Fruit fly (Drosophila melanogaster) whole organism, pupa: Measurements from ENCODE around the gene CG31493.

Experiments used
- CG10348 ChIP-seq: fragments of 200-800 bp; sonication (Bioruptor generic); IDR thresholded peaks from 2 replicates; pipeline ENCODE4 v1.3.6; 2022; ENCODE audit warnings: missing biosample characterization, missing genetic modification characterization
- CG12605 ChIP-seq: fragments of 200-800 bp; sonication (Bioruptor generic); IDR thresholded peaks from 2 replicates; pipeline ENCODE4 v1.3.6; 2022; ENCODE audit warnings: missing biosample characterization, missing genetic modification characterization
- CG13204 ChIP-seq: fragments of 200-800 bp; sonication (Bioruptor generic); optimal IDR thresholded peaks from 2 replicates; lab custom pipeline; 2018; ENCODE audit warnings: missing biosample characterization, mild to moderate bottlenecking, missing genetic modification characterization, moderate library complexity
- CG14655 ChIP-seq: fragments of 200-800 bp; sonication (Bioruptor generic); optimal IDR thresholded peaks from 3 replicates; lab custom pipeline; 2017; ENCODE audit warnings: mild to moderate bottlenecking, missing biosample characterization, missing genetic modification reagents, missing genetic modification characterization
- CG15710 ChIP-seq: fragments of 200-800 bp; sonication (Bioruptor generic); optimal IDR thresholded peaks from 2 replicates; lab custom pipeline; 2018; ENCODE audit warnings: missing biosample characterization, mild to moderate bottlenecking, missing genetic modification characterization, moderate library complexity
- CG17806 ChIP-seq: fragments of 200-800 bp; sonication (Bioruptor generic); optimal IDR thresholded peaks from 2 replicates; lab custom pipeline; 2018; ENCODE audit warnings: missing biosample characterization, mild to moderate bottlenecking, missing genetic modification characterization, moderate library complexity
- CG32121 ChIP-seq: fragments of 200-800 bp; sonication (Bioruptor generic); IDR thresholded peaks from 2 replicates; pipeline ENCODE4 v1.3.6; 2022; ENCODE audit warnings: missing biosample characterization, missing genetic modification characterization
- CG34367 ChIP-seq: fragments of 200-800 bp; sonication (Bioruptor generic); optimal IDR thresholded peaks from 2 replicates; lab custom pipeline; 2018; ENCODE audit warnings: missing biosample characterization, mild to moderate bottlenecking, missing genetic modification characterization
- CG4496 ChIP-seq: fragments of 200-800 bp; sonication (Bioruptor generic); IDR thresholded peaks from 3 replicates; pipeline ENCODE4 v1.3.6; 2022; ENCODE audit warnings: missing biosample characterization, missing genetic modification characterization
- CG8159 ChIP-seq: fragments of 200-800 bp; sonication (Bioruptor generic); optimal IDR thresholded peaks from 3 replicates; lab custom pipeline; 2018; ENCODE audit warnings: missing biosample characterization, mild to moderate bottlenecking, missing genetic modification characterization, moderate library complexity
- CG8301 ChIP-seq: fragments of 200-800 bp; sonication (Bioruptor generic); optimal IDR thresholded peaks from 2 replicates; lab custom pipeline; 2018; ENCODE audit warnings: missing biosample characterization, mild to moderate bottlenecking, missing genetic modification characterization
- CG9948 ChIP-seq: fragments of 200-800 bp; sonication (Bioruptor generic); optimal IDR thresholded peaks from 2 replicates; lab custom pipeline; 2018; ENCODE audit warnings: missing biosample characterization, mild to moderate bottlenecking, missing genetic modification characterization, moderate library complexity
- D1 ChIP-seq: fragments of 200-800 bp; sonication (Bioruptor generic); optimal IDR thresholded peaks from 2 replicates; lab custom pipeline; 2018; ENCODE audit warnings: missing biosample characterization, mild to moderate bottlenecking, missing genetic modification characterization, moderate library complexity
- EcR ChIP-seq: fragments of 200-800 bp; sonication (Bioruptor generic); optimal IDR thresholded peaks from 3 replicates; lab custom pipeline; 2019; ENCODE audit warnings: missing biosample characterization, missing genetic modification characterization, mild to moderate bottlenecking, moderate library complexity, missing genetic modification reagents
- Ets98B ChIP-seq: fragments of 200-800 bp; sonication (Bioruptor generic); IDR thresholded peaks from 2 replicates; pipeline ENCODE4 v1.3.6; 2022; ENCODE audit warnings: missing biosample characterization, missing genetic modification characterization
- Pif1A ChIP-seq: fragments of 200-800 bp; sonication (Bioruptor generic); optimal IDR thresholded peaks from 3 replicates; lab custom pipeline; 2016; ENCODE audit warnings: missing biosample characterization, missing genetic modification characterization
- Pif1B ChIP-seq: fragments of 200-800 bp; sonication (Bioruptor generic); optimal IDR thresholded peaks from 3 replicates; lab custom pipeline; 2016; ENCODE audit warnings: missing biosample characterization, missing genetic modification characterization
- Snoo ChIP-seq: fragments of 200-800 bp; sonication (Bioruptor generic); optimal IDR thresholded peaks from 3 replicates; lab custom pipeline; 2017; ENCODE audit warnings: missing biosample characterization, mild to moderate bottlenecking, missing genetic modification characterization, inconsistent platforms
- fd96Ca ChIP-seq: fragments of 200-800 bp; sonication (Bioruptor generic); IDR thresholded peaks from 3 replicates; pipeline ENCODE4 v1.3.6; 2022; ENCODE audit warnings: missing biosample characterization, missing genetic modification characterization
- gl ChIP-seq: fragments of 200-800 bp; sonication (Bioruptor generic); optimal IDR thresholded peaks from 2 replicates; lab custom pipeline; 2018; ENCODE audit warnings: missing biosample characterization, mild to moderate bottlenecking, missing genetic modification characterization
- rn ChIP-seq: fragments of 200-800 bp; sonication (Bioruptor generic); IDR thresholded peaks from 2 replicates; pipeline ENCODE4 v1.3.6; 2022; ENCODE audit warnings: missing biosample characterization, missing genetic modification characterization

Gene CG31493

DNA sequence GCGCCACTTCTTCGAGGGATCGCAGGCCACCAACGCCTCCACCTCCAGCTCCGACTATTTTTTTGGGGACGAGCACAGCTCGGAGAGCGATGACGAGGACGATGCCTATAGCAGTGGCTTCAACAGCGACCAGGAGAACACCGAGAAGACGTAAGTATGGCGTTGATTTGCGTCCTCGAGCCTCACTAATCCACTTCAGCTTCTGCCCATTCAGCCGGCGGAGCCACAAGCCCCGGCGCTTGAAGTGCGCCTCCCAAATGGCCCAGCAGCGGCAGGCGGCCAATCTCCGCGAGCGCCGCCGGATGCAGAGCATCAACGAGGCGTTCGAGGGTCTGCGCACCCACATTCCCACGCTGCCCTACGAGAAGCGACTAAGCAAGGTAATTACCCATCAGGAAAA lies 5.8 kb downstream of the CG31493 start:
- TF ChIP-seq rn (GFP tag; lab: Robert Waterston, UW) (no peak), CG17806 (tag; lab: Kevin White, UChicago) (no peak), CG8301 (tag; lab: Kevin White, UChicago) (no peak), CG4496 (no peak), CG8159 (no peak), CG9948 (tag; lab: Kevin White, UChicago) (no peak), Pif1B (no peak), Pif1A (GFP tag; lab: Kevin White, UChicago) (no peak), gl (tag; lab: Kevin White, UChicago) (no peak), CG15710 (tag; lab: Kevin White, UChicago) (no peak), D1 (tag; lab: Kevin White, UChicago) (no peak), CG12605 (GFP tag; lab: Robert Waterston, UW) (no peak)

DNA sequence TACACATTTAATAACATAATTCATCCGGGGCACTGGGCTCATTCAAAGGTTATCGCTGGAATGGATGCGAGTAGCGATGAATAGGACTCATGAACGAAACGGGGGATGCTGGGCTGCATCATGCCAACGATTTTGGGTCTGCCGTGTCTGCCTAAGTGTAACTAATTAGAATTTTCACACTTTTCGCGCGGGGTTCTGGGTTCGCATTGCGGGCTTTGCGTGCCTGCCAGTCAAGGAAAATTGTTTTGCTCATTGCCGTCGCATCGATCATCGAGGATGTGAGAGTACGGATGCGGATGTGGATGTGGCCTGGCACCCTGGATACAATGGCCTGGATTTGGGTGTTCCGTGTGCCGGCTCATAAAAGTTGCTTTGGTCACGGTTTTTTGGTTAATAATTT lies 6.7 kb downstream of the CG31493 start:
- TF ChIP-seq Snoo (no peak), CG12605 (GFP tag; lab: Robert Waterston, UW) (no peak), CG10348 (GFP tag; lab: Robert Waterston, UW) (no peak), CG17806 (tag; lab: Kevin White, UChicago) (no peak), D1 (tag; lab: Kevin White, UChicago) (no peak), Pif1B (no peak), rn (GFP tag; lab: Robert Waterston, UW) (no peak), EcR (GFP tag; lab: Kevin White, UChicago) (no peak), gl (tag; lab: Kevin White, UChicago) (no peak), CG15710 (tag; lab: Kevin White, UChicago) (no peak), Ets98B (no peak), fd96Ca (no peak), CG14655 (no peak), CG9948 (tag; lab: Kevin White, UChicago) (no peak), CG13204 (GFP tag; lab: Kevin White, UChicago) (no peak), CG32121 (no peak), CG8159 (no peak), CG34367 (tag; lab: Kevin White, UChicago) (no peak)

DNA sequence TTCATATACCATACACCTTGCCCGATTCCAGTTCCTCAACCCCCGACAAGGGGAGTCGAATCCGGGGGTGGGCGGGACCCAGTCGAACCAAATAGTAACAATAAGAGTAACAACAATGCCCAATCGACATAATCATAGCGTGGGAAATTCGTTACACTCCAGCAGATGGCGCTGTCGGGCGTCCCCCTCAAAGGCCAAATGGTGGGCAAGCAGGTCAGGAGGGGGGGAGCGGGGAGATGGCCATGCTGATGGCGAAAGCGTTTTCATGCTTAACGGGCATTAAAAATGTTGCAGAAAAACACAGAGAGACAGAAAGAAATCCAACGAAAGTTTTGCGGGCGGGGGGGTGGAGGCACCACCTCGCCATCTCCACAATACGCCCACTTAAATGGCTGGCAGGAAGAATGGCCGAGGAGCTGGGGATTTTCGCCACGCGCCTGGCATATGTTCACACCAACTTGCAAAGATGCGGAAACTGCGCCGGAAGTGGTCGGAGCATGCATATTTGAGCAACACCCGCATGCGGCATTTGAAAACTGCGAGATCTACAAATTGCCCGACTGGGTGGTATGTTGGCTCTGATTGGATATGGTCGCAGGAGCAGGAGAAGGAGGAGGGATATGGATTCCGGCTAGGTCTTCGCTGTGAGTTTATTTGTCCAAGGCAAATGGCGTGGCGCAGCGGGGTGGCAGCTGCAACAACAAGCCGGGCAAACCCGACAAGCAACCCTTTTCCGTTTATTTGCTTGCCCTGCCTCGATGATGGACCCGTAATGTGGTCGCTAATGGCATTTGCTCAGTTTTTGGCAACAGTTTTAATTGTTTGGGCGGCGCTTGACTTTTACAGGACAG lies 8.1 kb downstream of the CG31493 start:
- TF ChIP-seq CG34367 (tag; lab: Kevin White, UChicago) (no peak), Pif1B (no peak), fd96Ca (no peak), CG13204 (GFP tag; lab: Kevin White, UChicago) (no peak), CG10348 (GFP tag; lab: Robert Waterston, UW) (no peak), Snoo (no peak), EcR (GFP tag; lab: Kevin White, UChicago) (no peak), Ets98B (no peak), CG8301 (tag; lab: Kevin White, UChicago) (no peak), CG12605 (GFP tag; lab: Robert Waterston, UW) (no peak), CG17806 (tag; lab: Kevin White, UChicago) (no peak), CG9948 (tag; lab: Kevin White, UChicago) (no peak), rn (GFP tag; lab: Robert Waterston, UW) (no peak), CG4496 (no peak), CG14655 (no peak), CG15710 (tag; lab: Kevin White, UChicago) (no peak), CG8159 (no peak), D1 (tag; lab: Kevin White, UChicago) (no peak), gl (tag; lab: Kevin White, UChicago) (no peak)

DNA sequence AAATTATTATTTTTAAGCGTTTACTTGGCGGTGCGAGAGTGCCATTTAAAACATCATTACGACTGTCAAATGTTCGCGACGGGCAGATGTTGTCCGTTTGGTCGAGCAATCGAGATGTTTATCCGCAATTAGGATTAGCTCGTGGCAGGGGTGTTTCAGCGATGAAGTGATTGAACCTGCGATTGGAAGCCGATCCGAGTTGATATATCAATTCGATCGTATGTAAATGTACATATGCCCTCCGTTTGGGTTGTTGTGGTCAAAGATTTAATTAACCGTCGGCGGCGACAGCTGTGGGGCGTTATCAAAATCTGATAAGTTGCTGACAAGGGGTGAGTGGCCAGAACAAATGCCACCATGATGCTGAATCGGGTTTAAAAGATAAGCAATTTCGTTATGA lies 11.2 kb downstream of the CG31493 start:
- TF ChIP-seq CG34367 (tag; lab: Kevin White, UChicago) (no peak), CG9948 (tag; lab: Kevin White, UChicago) (no peak), rn (GFP tag; lab: Robert Waterston, UW) (no peak), CG17806 (tag; lab: Kevin White, UChicago) (no peak), gl (tag; lab: Kevin White, UChicago) (no peak), CG13204 (GFP tag; lab: Kevin White, UChicago) (no peak)

DNA sequence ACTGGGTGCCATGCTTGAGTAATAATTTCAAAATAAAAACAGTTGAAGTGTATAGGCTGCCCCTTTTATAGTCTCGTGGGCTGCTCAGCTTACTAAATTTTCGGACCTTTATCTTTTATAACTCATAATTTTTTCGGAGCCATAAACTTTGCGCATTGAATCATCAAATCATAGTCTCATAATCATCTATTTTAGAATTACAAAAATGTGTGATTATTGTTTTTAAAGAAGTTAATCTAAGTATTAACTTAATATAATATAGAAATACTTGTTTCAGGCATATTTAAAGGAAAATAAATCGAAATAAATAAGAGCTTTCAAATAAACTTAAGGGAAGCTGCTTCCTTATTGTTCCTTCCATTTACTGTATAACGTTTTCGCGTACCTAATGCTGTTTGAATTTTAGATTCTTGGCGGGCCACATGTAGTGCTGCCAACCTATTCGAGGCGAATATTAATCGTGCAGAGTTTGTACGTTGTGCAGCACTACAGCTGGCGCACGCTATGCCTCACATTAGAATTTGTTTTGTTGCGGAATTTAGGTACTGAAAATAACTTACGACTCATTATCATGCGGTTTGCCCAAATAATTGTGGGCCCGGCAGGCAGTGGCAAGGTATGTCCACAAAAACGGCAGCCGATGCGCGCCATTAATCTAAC lies 13.0 kb downstream of the CG31493 start, which contains the start of the genes CG14610 and CG2656:
Gene CG14610 (minus strand): TSS at position 51 of the 660 bp plus-strand sequence.
Gene CG2656 (plus strand): TSS at position 480 of the 660 bp plus-strand sequence.
- TF ChIP-seq CG32121, result peak; percentile 34; the same call in 1 of the 2 replicates
- peak; percentile 57 for TF ChIP-seq D1 (tag; lab: Kevin White, UChicago)
- TF ChIP-seq CG13204 (GFP tag; lab: Kevin White, UChicago), result no peak
- TF ChIP-seq gl (tag; lab: Kevin White, UChicago), result no peak
- no peak for TF ChIP-seq CG12605 (GFP tag; lab: Robert Waterston, UW)
- TF ChIP-seq Pif1A (GFP tag; lab: Kevin White, UChicago), result no peak
- TF ChIP-seq fd96Ca, result no peak
- peak; percentile 50 for TF ChIP-seq Snoo
